Fruit fly (Drosophila melanogaster) whole organism, embryonic: ENCODE results near the gene CG5172.
A peak's percentile ranks its signal among the peaks of the same experiment; 100 is the strongest.

Experiments
- Atf-2 ChIP-seq: fragments of 200-800 bp; sonication (Bioruptor generic); optimal IDR thresholded peaks from 2 replicates; lab custom pipeline; 2016; ENCODE audit warnings: missing biosample characterization, missing genetic modification characterization
- CG10366 ChIP-seq: fragments of 200-800 bp; sonication (Bioruptor generic); IDR thresholded peaks from 2 replicates; pipeline ENCODE4 v1.3.6; 2022; ENCODE audit warnings: missing biosample characterization, missing genetic modification characterization
- CG11093 ChIP-seq: fragments of 200-800 bp; sonication (Bioruptor generic); IDR thresholded peaks from 3 replicates; pipeline ENCODE4 v1.3.6; 2022; ENCODE audit warnings: missing biosample characterization, missing genetic modification characterization
- CG11247 ChIP-seq: fragments of 200-800 bp; sonication (Bioruptor generic); IDR thresholded peaks from 2 replicates; pipeline ENCODE4 v1.3.6; 2022; ENCODE audit warnings: missing biosample characterization, missing genetic modification characterization
- CG14014 ChIP-seq: fragments of 200-800 bp; sonication (Bioruptor generic); IDR thresholded peaks from 2 replicates; pipeline ENCODE4 v1.3.6; 2022; ENCODE audit warnings: missing biosample characterization, missing genetic modification characterization
- CG18011 ChIP-seq: fragments of 200-800 bp; sonication (Bioruptor generic); optimal IDR thresholded peaks from 2 replicates; lab custom pipeline; 2017; ENCODE audit warnings: missing biosample characterization, missing genetic modification characterization, mild to moderate bottlenecking, moderate library complexity, missing genotype
- CG2129 ChIP-seq: fragments of 200-800 bp; sonication (Bioruptor generic); IDR thresholded peaks from 2 replicates; pipeline ENCODE4 v1.3.6; 2022; ENCODE audit warnings: missing biosample characterization, missing genetic modification characterization; ENCODE audit not compliant: partially characterized antibody
- CG2875 ChIP-seq: fragments of 200-800 bp; sonication (Bioruptor generic); optimal IDR thresholded peaks from 2 replicates; lab custom pipeline; 2017; ENCODE audit warnings: missing biosample characterization, mild to moderate bottlenecking, missing genetic modification characterization, missing genetic modification reagents
- CG2889 ChIP-seq: fragments of 200-800 bp; sonication (Bioruptor generic); IDR thresholded peaks from 3 replicates; pipeline ENCODE4 v1.3.6; 2022; ENCODE audit warnings: missing biosample characterization, missing genetic modification characterization
- CG3838 ChIP-seq: fragments of 200-800 bp; sonication (Bioruptor generic); optimal IDR thresholded peaks from 3 replicates; lab custom pipeline; 2016; ENCODE audit warnings: missing biosample characterization, missing genetic modification characterization
- CG4424 ChIP-seq: fragments of 200-800 bp; sonication (Bioruptor generic); optimal IDR thresholded peaks from 3 replicates; lab custom pipeline; 2016; ENCODE audit warnings: missing biosample characterization, missing genetic modification characterization
- CG4617 ChIP-seq: fragments of 200-800 bp; sonication (Bioruptor generic); optimal IDR thresholded peaks from 3 replicates; lab custom pipeline; 2016; ENCODE audit warnings: missing biosample characterization, missing genetic modification characterization, borderline replicate concordance
- CG4707 ChIP-seq: fragments of 200-800 bp; sonication (Bioruptor generic); optimal IDR thresholded peaks from 2 replicates; lab custom pipeline; 2018; ENCODE audit warnings: missing biosample characterization, mild to moderate bottlenecking, missing genetic modification characterization, moderate library complexity
- CG4730 ChIP-seq: fragments of 200-800 bp; sonication (Bioruptor generic); IDR thresholded peaks from 2 replicates; pipeline ENCODE4 v1.3.6; 2022; ENCODE audit warnings: missing biosample characterization, missing genetic modification characterization
- CG5245 ChIP-seq: fragments of 200-800 bp; sonication (Bioruptor generic); optimal IDR thresholded peaks from 3 replicates; lab custom pipeline; 2016; ENCODE audit warnings: missing biosample characterization, missing genetic modification characterization
- CHES-1-like ChIP-seq: fragments of 200-800 bp; sonication (Bioruptor generic); optimal IDR thresholded peaks from 2 replicates; lab custom pipeline; 2016; ENCODE audit warnings: missing biosample characterization, missing genetic modification characterization
- Chrac-16 ChIP-seq: fragments of 200-800 bp; sonication (Bioruptor generic); optimal IDR thresholded peaks from 3 replicates; lab custom pipeline; 2016; ENCODE audit warnings: missing biosample characterization, missing genetic modification characterization
- Dad ChIP-seq: fragments of 200-800 bp; sonication (Bioruptor generic); optimal IDR thresholded peaks from 3 replicates; lab custom pipeline; 2016; ENCODE audit warnings: missing biosample characterization, missing genetic modification characterization
- Fer3 ChIP-seq: fragments of 200-800 bp; sonication (Bioruptor generic); optimal IDR thresholded peaks from 2 replicates; lab custom pipeline; 2018; ENCODE audit warnings: missing biosample characterization, mild to moderate bottlenecking, missing genetic modification characterization, moderate library complexity
- Hr39 ChIP-seq: fragments of >200 bp; optimal IDR thresholded peaks from 2 replicates; lab custom pipeline; 2017
- MBD-R2 ChIP-seq: fragments of 200-800 bp; sonication (Bioruptor generic); IDR thresholded peaks from 2 replicates; pipeline ENCODE4 v1.3.6; 2022; ENCODE audit warnings: missing biosample characterization, missing genetic modification characterization
- Max ChIP-seq: fragments of 200-800 bp; sonication (Bioruptor generic); optimal IDR thresholded peaks from 2 replicates; lab custom pipeline; 2016; ENCODE audit warnings: missing biosample characterization, mild to moderate bottlenecking, missing genetic modification characterization
- Myb ChIP-seq: fragments of 200-800 bp; sonication (Bioruptor generic); optimal IDR thresholded peaks from 2 replicates; lab custom pipeline; 2016; ENCODE audit warnings: missing biosample characterization, missing genetic modification characterization
- NK7.1 ChIP-seq: fragments of 200-800 bp; sonication (Bioruptor generic); optimal IDR thresholded peaks from 3 replicates; lab custom pipeline; 2016; ENCODE audit warnings: missing biosample characterization, missing genetic modification characterization
- Nf-YB ChIP-seq: fragments of 200-800 bp; sonication (Bioruptor generic); optimal IDR thresholded peaks from 3 replicates; lab custom pipeline; 2019; ENCODE audit warnings: missing biosample characterization, mild to moderate bottlenecking, missing genetic modification characterization, moderate library complexity
- Nf-YC ChIP-seq: fragments of 200-800 bp; optimal IDR thresholded peaks from 3 replicates; lab custom pipeline; 2019; ENCODE audit warnings: missing biosample characterization, mild to moderate bottlenecking, missing genetic modification characterization, moderate library complexity
- NfI ChIP-seq: fragments of 200-800 bp; sonication (Bioruptor generic); optimal IDR thresholded peaks from 3 replicates; lab custom pipeline; 2018; ENCODE audit warnings: missing biosample characterization, mild to moderate bottlenecking, missing genetic modification characterization, moderate library complexity
- Ravus ChIP-seq: fragments of 200-800 bp; sonication (Bioruptor generic); IDR thresholded peaks from 2 replicates; pipeline ENCODE4 v1.3.6; 2022; ENCODE audit warnings: missing biosample characterization, missing genetic modification characterization
- Sry-δ ChIP-seq: fragments of 200-800 bp; sonication (Bioruptor generic); optimal IDR thresholded peaks from 2 replicates; lab custom pipeline; 2016; ENCODE audit warnings: missing biosample characterization, missing genetic modification characterization
- abd-A ChIP-seq: fragments of 200-800 bp; sonication (Bioruptor generic); optimal IDR thresholded peaks from 3 replicates; lab custom pipeline; 2019; ENCODE audit warnings: missing biosample characterization, mild to moderate bottlenecking, missing genetic modification characterization, moderate library complexity
- ap ChIP-seq: fragments of 200-800 bp; sonication (Bioruptor generic); IDR thresholded peaks from 2 replicates; pipeline ENCODE4 v1.3.6; 2022; ENCODE audit warnings: missing biosample characterization, missing genetic modification characterization
- chinmo ChIP-seq: fragments of 200-800 bp; sonication (Bioruptor generic); IDR thresholded peaks from 4 replicates; pipeline ENCODE4 v1.3.6; 2022; ENCODE audit warnings: missing biosample characterization, missing genetic modification characterization; ENCODE audit not compliant: partially characterized antibody
- dmrt99B ChIP-seq: fragments of 200-800 bp; sonication (Bioruptor generic); optimal IDR thresholded peaks from 2 replicates; lab custom pipeline; 2018; ENCODE audit warnings: missing biosample characterization, mild to moderate bottlenecking, missing genetic modification characterization, moderate library complexity
- dysf ChIP-seq: fragments of 200-800 bp; sonication (Bioruptor generic); IDR thresholded peaks from 3 replicates; pipeline ENCODE4 v1.3.6; 2022; ENCODE audit warnings: missing biosample characterization, missing genetic modification characterization
- emc ChIP-seq: fragments of 200-800 bp; sonication (Bioruptor generic); optimal IDR thresholded peaks from 2 replicates; lab custom pipeline; 2016; ENCODE audit warnings: missing biosample characterization, missing genetic modification characterization
- en ChIP-seq: fragments of 200-800 bp; sonication (Bioruptor generic); optimal IDR thresholded peaks from 2 replicates; lab custom pipeline; 2016; ENCODE audit warnings: missing biosample characterization, missing genetic modification characterization
- eve ChIP-seq, 2 experiments: fragments of >200 bp; optimal IDR thresholded peaks; 2 replicates each; lab custom pipeline; 2017; ENCODE audit warnings: missing biosample characterization in 2 of 2, missing genetic modification characterization in 2 of 2
- hbn ChIP-seq: fragments of 200-800 bp; sonication (Bioruptor generic); IDR thresholded peaks from 2 replicates; pipeline ENCODE4 v1.3.6; 2022; ENCODE audit warnings: missing biosample characterization, missing genetic modification characterization; ENCODE audit not compliant: partially characterized antibody
- inv ChIP-seq: fragments of 200-800 bp; sonication (Bioruptor generic); IDR thresholded peaks from 2 replicates; pipeline ENCODE4 v1.3.6; 2022; ENCODE audit warnings: missing biosample characterization, missing genetic modification characterization; ENCODE audit not compliant: partially characterized antibody
- jigr1 ChIP-seq: fragments of 200-800 bp; sonication (Bioruptor generic); IDR thresholded peaks from 3 replicates; pipeline ENCODE4 v1.3.6; 2022; ENCODE audit warnings: missing biosample characterization, missing genetic modification characterization
- odd ChIP-seq: fragments of 200-800 bp; sonication (Bioruptor generic); optimal IDR thresholded peaks from 2 replicates; lab custom pipeline; 2017; ENCODE audit warnings: missing biosample characterization, mild to moderate bottlenecking, missing genetic modification characterization
- pan ChIP-seq, 4 experiments: fragments of >200 bp in 3 of 4; fragments of 200-800 bp in 1 of 4; sonication (Bioruptor generic) in 1 of 4; optimal IDR thresholded peaks in 3 of 4; IDR thresholded peaks in 1 of 4; 2 replicates each; pipeline versions ENCODE4 v1.3.6 to Lab custom; 2017 to 2022; ENCODE audit warnings: missing biosample characterization in 2 of 4, missing genetic modification characterization in 2 of 4, mixed read lengths in 1 of 4
- pfk ChIP-seq: fragments of 200-800 bp; sonication (Bioruptor generic); optimal IDR thresholded peaks from 2 replicates; lab custom pipeline; 2018; ENCODE audit warnings: missing biosample characterization, mild to moderate bottlenecking, missing genetic modification characterization, moderate library complexity
- phol ChIP-seq: fragments of 200-800 bp; sonication (Bioruptor generic); optimal IDR thresholded peaks from 3 replicates; lab custom pipeline; 2018; ENCODE audit warnings: missing biosample characterization, mild to moderate bottlenecking, missing genetic modification characterization, moderate library complexity
- pzg ChIP-seq: fragments of 200-800 bp; sonication (Bioruptor generic); optimal IDR thresholded peaks from 3 replicates; lab custom pipeline; 2018; ENCODE audit warnings: missing biosample characterization, mild to moderate bottlenecking, missing genetic modification characterization, moderate library complexity
- sens ChIP-seq: fragments of 200-800 bp; sonication (Bioruptor generic); peaks from one replicate; lab custom pipeline; 2016; ENCODE audit warnings: missing biosample characterization, missing genetic modification characterization
- shn ChIP-seq: fragments of 200-800 bp; sonication (Bioruptor generic); optimal IDR thresholded peaks from 3 replicates; lab custom pipeline; 2016; ENCODE audit warnings: missing biosample characterization, missing genetic modification characterization
- sima ChIP-seq: fragments of 200-800 bp; sonication (Bioruptor generic); optimal IDR thresholded peaks from 2 replicates; lab custom pipeline; 2016; ENCODE audit warnings: missing biosample characterization, missing genetic modification characterization
- tgo ChIP-seq: fragments of 200-800 bp; sonication (Bioruptor generic); IDR thresholded peaks from 3 replicates; pipeline ENCODE4 v1.3.6; 2022; ENCODE audit warnings: missing biosample characterization, missing genetic modification characterization
- toy ChIP-seq: fragments of 200-800 bp; sonication (Bioruptor generic); IDR thresholded peaks from 2 replicates; pipeline ENCODE4 v1.3.6; 2022; ENCODE audit warnings: missing biosample characterization, missing genetic modification characterization
- trh ChIP-seq: fragments of 200-800 bp; sonication (Bioruptor generic); optimal IDR thresholded peaks from 2 replicates; lab custom pipeline; 2016; ENCODE audit warnings: missing biosample characterization, missing genetic modification characterization
- zfh2 ChIP-seq: fragments of 200-800 bp; sonication (Bioruptor generic); optimal IDR thresholded peaks from 2 replicates; lab custom pipeline; 2016; ENCODE audit warnings: missing biosample characterization, missing genetic modification characterization

The CG5172 gene

DNA sequence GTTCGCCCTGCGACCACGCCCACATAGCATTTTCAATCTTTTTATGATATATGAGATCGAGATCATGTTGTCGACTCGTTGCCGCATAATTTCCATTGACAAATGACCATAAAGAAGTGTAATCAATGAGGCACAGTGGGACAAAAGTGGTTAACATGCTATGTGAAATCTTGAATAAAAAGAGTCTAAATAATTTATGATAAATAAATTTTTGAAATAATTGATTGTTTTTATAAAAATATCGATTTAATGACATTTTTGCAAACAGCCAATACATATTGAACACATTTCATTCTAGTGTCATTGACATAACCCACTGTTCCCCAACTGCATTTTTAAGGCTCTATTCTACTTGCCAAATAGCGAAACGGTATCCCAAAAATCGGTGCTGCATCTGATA lies 33.7 kb upstream of the CG5172 start (continued):
- TF ChIP-seq sens (GFP tag; lab: Kevin White, UChicago) (peak; percentile 6), jigr1 (no peak), abd-A (tag; lab: Kevin White, UChicago) (no peak), chinmo (GFP tag; lab: Robert Waterston, UW) (no peak), Myb (GFP tag; lab: Kevin White, UChicago) (no peak), CG2889 (GFP tag; lab: Robert Waterston, UW) (no peak), CG2129 (GFP tag; lab: Robert Waterston, UW) (no peak), Atf-2 (no peak), CG10366 (GFP tag; lab: Robert Waterston, UW) (no peak), tgo (GFP tag; lab: Robert Waterston, UW) (0 out of 3 replicates have a peak, but pooled peaks have one; percentile 29), odd (no peak), shn (GFP tag; lab: Kevin White, UChicago) (no peak), Fer3 (tag; lab: Kevin White, UChicago) (no peak), CG11247 (GFP tag; lab: Robert Waterston, UW) (no peak), Nf-YB (GFP tag; lab: Kevin White, UChicago) (no peak), CG11093 (GFP tag; lab: Robert Waterston, UW) (no peak), en (GFP tag; lab: Kevin White, UChicago) (no peak), NfI (no peak), Hr39 (lab: Kevin White, UChicago) (no peak), CG4617 (GFP tag; lab: Kevin White, UChicago) (no peak), toy (GFP tag; lab: Robert Waterston, UW) (no peak), trh (GFP tag; lab: Kevin White, UChicago) (no peak), CG18011 (GFP tag; lab: Kevin White, UChicago) (no peak), CG4707 (GFP tag; lab: Kevin White, UChicago) (no peak), CG14014 (GFP tag; lab: Robert Waterston, UW) (no peak), NK7.1 (GFP tag; lab: Kevin White, UChicago) (no peak), Nf-YC (tag; lab: Kevin White, UChicago) (no peak), Ravus (GFP tag; lab: Robert Waterston, UW) (no peak), emc (GFP tag; lab: Kevin White, UChicago) (no peak), CG4730 (GFP tag; lab: Robert Waterston, UW) (no peak), pan (optimal IDR thresholded peaks at IDR 0.05; lab: Kevin White, UChicago) (no peak), pan (GFP tag; optimal IDR thresholded peaks at IDR 0.05 in 1 of 2, IDR thresholded peaks at IDR 0.05 in 1 of 2) (no peak), CG4424 (GFP tag; lab: Kevin White, UChicago) (peak; percentile 15), dysf (peak; percentile 39; the same call in 1 of the 3 replicates), hbn (GFP tag; lab: Robert Waterston, UW) (no peak), pzg (GFP tag; lab: Kevin White, UChicago) (no peak), pfk (GFP tag; lab: Kevin White, UChicago) (no peak), sima (no peak), phol (tag; lab: Kevin White, UChicago) (peak; percentile 23), zfh2 (GFP tag; lab: Kevin White, UChicago) (no peak), Chrac-16 (GFP tag; lab: Kevin White, UChicago) (peak; percentile 8), Sry-δ (GFP tag; lab: Kevin White, UChicago) (no peak), Dad (no peak), eve (GFP tag; optimal IDR thresholded peaks at IDR 0.05; lab: Kevin White, UChicago) (no peak), inv (no peak), ap (GFP tag; lab: Robert Waterston, UW) (no peak; the same call in 1 of the 2 replicates), CHES-1-like (GFP tag; lab: Kevin White, UChicago) (no peak), CG5245 (GFP tag; lab: Kevin White, UChicago) (no peak), CG3838 (GFP tag; lab: Kevin White, UChicago) (no peak), dmrt99B (tag; lab: Kevin White, UChicago) (peak; percentile 31), MBD-R2 (GFP tag; lab: Robert Waterston, UW) (no peak), Max (GFP tag; lab: Kevin White, UChicago) (no peak), CG2875 (GFP tag; lab: Kevin White, UChicago) (no peak)
